Fruit fly (Drosophila melanogaster): Measurements from ENCODE around the gene miple2.

dm6 chr3L:267618-268017 is 3.4 kb upstream of the miple2 start:
- TF ChIP-seq ttk (optimal IDR thresholded peaks at IDR 0.05), result no peak
- no peak for TF ChIP-seq Sin3A (optimal IDR thresholded peaks at IDR 0.05)
- no peak for TF ChIP-seq psq (optimal IDR thresholded peaks at IDR 0.05)
- no peak for TF ChIP-seq insv (optimal IDR thresholded peaks at IDR 0.05)
- no peak for TF ChIP-seq h (optimal IDR thresholded peaks at IDR 0.05)
- no peak for TF ChIP-seq Myc (optimal IDR thresholded peaks at IDR 0.05)
